Worm (Caenorhabditis elegans): ENCODE results near the gene D1054.10.

Gene D1054.10

DNA sequence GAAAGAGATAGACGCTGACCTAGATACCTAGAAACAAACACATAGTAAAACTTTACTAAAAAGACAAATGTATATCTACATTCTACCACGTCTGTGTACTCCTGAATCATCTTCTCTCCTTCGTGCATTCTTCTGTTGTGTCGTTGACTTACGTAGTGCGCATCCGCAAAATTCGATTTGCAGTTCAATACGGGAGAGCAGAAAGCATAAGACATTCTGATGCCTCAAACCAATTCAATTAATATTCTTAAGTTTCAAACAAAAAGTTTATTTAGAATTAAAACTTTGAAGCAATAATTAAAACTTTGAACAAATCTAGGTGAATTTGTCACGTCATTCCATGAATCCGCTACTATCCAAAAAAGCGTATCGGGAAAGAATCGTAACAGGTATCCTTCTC is 24.2 kb upstream of the D1054.10 start:
- TF ChIP-seq aha-1 (tag) = no peak
- 0 out of 2 replicates have a peak, but pooled peaks have one; percentile 25 for TF ChIP-seq ctbp-1 (GFP tag; IDR thresholded peaks at IDR 0.05)
- TF ChIP-seq ces-1 (GFP tag; optimal IDR thresholded peaks at IDR 0.05) = peak; percentile 71

DNA sequence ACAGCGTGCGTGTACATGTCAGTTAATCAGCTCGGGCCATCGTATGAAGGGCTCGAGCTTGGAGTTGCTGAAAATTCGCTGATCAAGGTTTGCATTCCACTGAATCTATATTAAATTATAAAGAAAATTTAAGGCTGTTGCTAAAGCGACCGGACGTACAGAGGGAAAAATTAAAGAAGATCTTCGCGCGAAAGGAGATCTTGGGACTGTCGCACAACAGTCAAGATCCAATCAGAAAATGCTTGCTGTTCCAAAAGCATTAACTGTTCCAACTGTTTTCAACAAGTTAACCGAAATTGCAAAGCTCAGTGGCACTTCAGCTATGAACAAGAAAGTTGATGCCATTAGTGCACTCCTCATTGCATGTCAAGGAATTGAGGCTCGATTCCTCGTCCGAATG is 21.7 kb upstream of the D1054.10 start:
- TF ChIP-seq T26A8.4 (GFP tag; IDR thresholded peaks at IDR 0.05) = no peak
- TF ChIP-seq unc-62 (GFP tag; optimal IDR thresholded peaks at IDR 0.05 in 1 of 2) = peak in 1 of 2 experiments; percentile 91
- no peak for TF ChIP-seq unc-62 (tag; optimal IDR thresholded peaks at IDR 0.05)
- no peak for TF ChIP-seq nhr-42 (GFP tag; IDR thresholded peaks at IDR 0.05)

DNA sequence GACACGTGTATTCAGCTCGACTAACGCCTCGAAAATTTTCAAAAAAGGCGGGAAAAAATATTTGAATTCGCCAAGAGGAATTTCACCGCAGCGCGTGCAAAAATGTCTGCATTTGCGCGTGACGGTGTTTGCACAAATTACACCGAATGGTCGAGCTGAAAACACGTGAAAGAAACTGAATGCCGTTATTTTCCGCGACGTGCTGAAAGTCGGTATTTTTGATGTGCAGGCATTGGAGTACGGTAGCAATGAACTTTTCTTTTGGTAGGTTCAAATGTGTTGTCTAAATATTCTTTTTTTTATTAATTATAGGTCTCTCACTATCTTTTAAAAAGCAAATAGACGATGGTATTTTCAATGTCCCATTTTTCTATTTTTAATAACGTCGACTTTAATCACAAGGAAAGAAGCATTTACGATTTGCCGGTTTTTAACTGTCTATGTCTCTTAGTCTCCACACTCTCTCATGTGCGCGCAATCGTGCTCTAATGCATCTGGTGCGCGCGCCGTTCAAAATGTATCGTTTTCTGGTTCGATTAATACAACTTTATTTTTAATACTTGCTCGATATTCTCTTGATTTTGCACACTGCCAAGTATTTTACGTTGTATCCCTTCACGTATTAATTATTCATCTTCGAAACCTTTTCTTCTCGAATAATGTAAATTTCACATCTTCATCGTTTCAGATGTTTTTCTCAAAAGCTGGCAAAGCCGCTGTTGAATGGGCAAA is 20.9 kb upstream of the D1054.10 start, which contains the start of the genes C29A12.1 and lig-1:
C29A12.1 (minus strand) TSS at position 63 of the 732 bp plus-strand sequence.
lig-1 (plus strand) TSS at position 682 of the 732 bp plus-strand sequence.
- no peak for TF ChIP-seq hlh-11 (tag; optimal IDR thresholded peaks at IDR 0.05)
- TF ChIP-seq lin-13 (GFP tag; optimal IDR thresholded peaks at IDR 0.05) = no peak
- peak; percentile 72 for TF ChIP-seq F49E8.2 (tag; optimal IDR thresholded peaks at IDR 0.05; ENCODE audit: borderline replicate concordance)
- no peak for TF ChIP-seq ceh-32 (tag; optimal IDR thresholded peaks at IDR 0.05; ENCODE audit: poor library complexity)
- TF ChIP-seq nhr-76 (tag; optimal IDR thresholded peaks at IDR 0.05) = no peak
- TF ChIP-seq ztf-7 (tag; optimal IDR thresholded peaks at IDR 0.05) = no peak
- TF ChIP-seq dpl-1 (GFP tag; optimal IDR thresholded peaks at IDR 0.05) = peak; percentile 57
- no peak for TF ChIP-seq daf-19 (GFP tag; conservative IDR thresholded peaks at IDR 0.05)
- TF ChIP-seq ama-1 (optimal IDR thresholded peaks at IDR 0.05) = no peak
- no peak for TF ChIP-seq sdz-12 (GFP tag; optimal IDR thresholded peaks at IDR 0.05)
- TF ChIP-seq unc-130 (GFP tag; optimal IDR thresholded peaks at IDR 0.05) = peak; percentile 37
- TF ChIP-seq aha-1 (tag) = no peak
- no peak for TF ChIP-seq nhr-111 (GFP tag; optimal IDR thresholded peaks at IDR 0.05)
- TF ChIP-seq lin-39 (tag; optimal IDR thresholded peaks at IDR 0.05) = no peak
- peak; percentile 61 for TF ChIP-seq hlh-30 (tag; optimal IDR thresholded peaks at IDR 0.05; ENCODE audit: insufficient read depth)
- TF ChIP-seq lsy-2 (tag; optimal IDR thresholded peaks at IDR 0.05) = no peak
- no peak for TF ChIP-seq zfp-2 (tag; optimal IDR thresholded peaks at IDR 0.05)
- peak; percentile 44; the same call in 1 of the 2 replicates for TF ChIP-seq Y48G9A.11 (GFP tag; IDR thresholded peaks at IDR 0.05)
- TF ChIP-seq nhr-6 (tag; optimal IDR thresholded peaks at IDR 0.05) = peak; percentile 63
- no peak for TF ChIP-seq lin-29 (GFP tag; IDR thresholded peaks at IDR 0.05)
- TF ChIP-seq gei-8 (GFP tag; optimal IDR thresholded peaks at IDR 0.05) = no peak
- no peak for TF ChIP-seq zag-1 (tag; optimal IDR thresholded peaks at IDR 0.05)
- no peak for TF ChIP-seq madf-5 (GFP tag; IDR thresholded peaks at IDR 0.05)
- TF ChIP-seq tra-1 (GFP tag; IDR thresholded peaks at IDR 0.05) = no peak
- peak; percentile 86 for TF ChIP-seq lin-38 (GFP tag; IDR thresholded peaks at IDR 0.05)
- no peak for TF ChIP-seq daf-8 (GFP tag; IDR thresholded peaks at IDR 0.05)
- peak; percentile 66 for TF ChIP-seq mes-2 (tag; optimal IDR thresholded peaks at IDR 0.05; ENCODE audit: poor library complexity, severe bottlenecking)
- TF ChIP-seq saeg-2 (GFP tag; IDR thresholded peaks at IDR 0.05) = no peak

DNA sequence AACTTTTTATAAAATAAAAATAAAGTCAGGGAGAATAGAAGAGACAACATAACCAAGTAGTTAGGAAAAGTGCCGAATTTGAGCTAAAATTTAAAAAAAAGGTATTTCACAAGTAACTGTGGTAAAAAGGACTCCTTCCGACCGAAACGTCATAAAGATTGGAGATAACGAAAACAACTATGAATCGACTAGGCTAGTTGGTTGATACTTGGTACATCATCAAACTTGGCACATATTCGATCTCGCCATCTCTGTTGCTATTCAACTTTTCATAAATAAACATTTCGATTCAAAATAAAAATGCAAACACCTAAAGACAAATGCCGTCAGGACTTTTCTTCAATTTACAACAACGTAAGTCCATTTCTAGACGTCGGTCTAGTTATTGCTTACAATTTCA is 19.1 kb upstream of the D1054.10 start, which contains the start of gene C29A12.22:
C29A12.22 (plus strand) TSS at position 301 of the 400 bp plus-strand sequence.
- TF ChIP-seq zfp-3 (GFP tag; conservative IDR thresholded peaks at IDR 0.05) (no peak), F37D6.2 (tag; optimal IDR thresholded peaks at IDR 0.05) (no peak), ztf-7 (tag; optimal IDR thresholded peaks at IDR 0.05) (no peak), aly-2 (tag; optimal IDR thresholded peaks at IDR 0.05) (no peak), duxl-1 (tag; optimal IDR thresholded peaks at IDR 0.05; ENCODE audit: poor library complexity) (no peak)

All from whole organism, L4 larva.